Worm (Caenorhabditis elegans): Measurements from ENCODE around the gene Y38H8A.12.
"Not testable (repeated sequence)": the region's sequence is repeated elsewhere in the genome, so short reads cannot be mapped to it uniquely, and the experiment has no call there.

The Y38H8A.12 gene

DNA sequence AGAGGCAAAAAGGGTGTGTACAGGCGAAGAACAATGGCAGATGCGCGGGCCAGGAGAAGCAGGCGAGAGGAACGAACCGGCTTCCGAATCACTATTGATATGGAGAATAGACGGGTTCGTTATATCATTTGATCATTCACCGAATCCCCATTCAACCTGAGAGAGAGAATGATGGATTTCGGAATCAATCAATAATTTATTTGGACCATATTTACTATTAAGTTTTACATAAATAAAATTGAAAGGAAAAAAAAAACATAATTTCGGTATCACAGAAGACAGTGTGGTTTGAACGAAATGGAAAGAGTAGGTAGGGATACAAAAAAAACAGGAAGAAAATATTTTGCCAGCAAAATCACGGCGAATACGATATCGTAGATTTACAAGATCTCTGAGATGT is 15.5 kb downstream of the Y38H8A.12 start, which contains the start of gene mam-3:
TSS of gene mam-3 (minus strand) at position 101 of the 400 bp plus-strand sequence.
- TF ChIP-seq hlh-8 (tag; optimal IDR thresholded peaks at IDR 0.05) (no peak), syd-9 (tag; optimal IDR thresholded peaks at IDR 0.05) (no peak), hlh-6 (tag; optimal IDR thresholded peaks at IDR 0.05) (no peak), ahr-1 (tag; optimal IDR thresholded peaks at IDR 0.05) (no peak), gmeb-2 (tag; optimal IDR thresholded peaks at IDR 0.05) (no peak), ceh-30 (tag; optimal IDR thresholded peaks at IDR 0.05) (no peak), zip-5 (tag; optimal IDR thresholded peaks at IDR 0.05) (no peak), tbx-7 (tag; optimal IDR thresholded peaks at IDR 0.05) (no peak), C08G9.2 (tag; optimal IDR thresholded peaks at IDR 0.05) (no peak), C38D4.7 (GFP tag; optimal IDR thresholded peaks at IDR 0.05) (no peak), hlh-13 (GFP tag; optimal IDR thresholded peaks at IDR 0.05) (no peak), Y22D7AL.16 (tag; optimal IDR thresholded peaks at IDR 0.05) (no peak), nhr-11 (tag; optimal IDR thresholded peaks at IDR 0.05) (no peak), mec-3 (tag; optimal IDR thresholded peaks at IDR 0.05; ENCODE audit: borderline replicate concordance) (no peak)

DNA sequence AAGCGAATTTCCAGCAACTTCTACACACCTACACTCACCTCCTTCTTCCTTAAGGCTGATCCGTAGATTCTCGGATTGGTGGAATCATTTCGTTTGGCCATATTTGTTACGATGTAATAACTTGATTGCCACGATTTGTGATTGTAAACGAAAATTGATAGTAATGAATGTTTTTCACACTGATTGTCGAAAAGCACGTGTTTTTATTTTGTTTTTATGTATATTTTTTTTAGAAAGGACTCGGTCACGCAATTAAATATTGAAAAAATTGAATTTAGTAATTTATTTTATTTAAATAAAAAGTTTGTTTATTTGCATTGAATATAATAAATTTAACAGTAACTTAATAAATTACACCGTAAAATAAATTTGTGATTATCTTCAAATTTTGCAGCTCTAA is 26.9 kb downstream of the Y38H8A.12 start, which contains the start of gene K09B11.5:
TSS of gene K09B11.5 (minus strand) at position 101 of the 400 bp plus-strand sequence.
- not testable (repeated sequence) for TF ChIP-seq Y22D7AL.16 (tag; optimal IDR thresholded peaks at IDR 0.05); pros-1 (tag; optimal IDR thresholded peaks at IDR 0.05); ceh-6 (GFP tag; optimal IDR thresholded peaks at IDR 0.05)

DNA sequence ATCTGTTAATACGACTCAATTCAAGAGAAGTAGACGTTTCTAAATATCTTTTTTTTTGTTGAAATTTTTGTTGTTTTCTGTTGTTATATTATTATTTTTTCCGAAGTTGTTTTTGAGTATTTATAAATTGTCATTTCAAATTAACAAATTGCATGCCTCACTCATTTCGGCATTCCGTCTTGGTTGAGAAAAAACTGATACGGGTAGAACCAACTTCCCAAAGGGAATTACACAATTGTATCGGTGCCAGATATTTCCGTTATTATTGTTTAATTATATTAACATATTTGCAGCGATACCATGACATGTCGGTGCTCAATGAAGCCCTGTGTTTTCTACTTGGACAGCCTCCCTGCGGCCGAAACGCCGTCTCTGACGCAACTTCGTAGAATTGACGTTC is 31.5 kb downstream of the Y38H8A.12 start, which contains the start of gene K09B11.4:
TSS of gene K09B11.4 (plus strand) at position 301 of the 400 bp plus-strand sequence.
- TF ChIP-seq tbx-7 (tag; optimal IDR thresholded peaks at IDR 0.05) (no peak), ceh-2 (tag; optimal IDR thresholded peaks at IDR 0.05) (no peak), fkh-10 (GFP tag; optimal IDR thresholded peaks at IDR 0.05) (no peak), ceh-9 (tag; optimal IDR thresholded peaks at IDR 0.05) (no peak), madf-2 (tag; optimal IDR thresholded peaks at IDR 0.05) (no peak), ahr-1 (tag; optimal IDR thresholded peaks at IDR 0.05) (no peak), tbx-2 (tag; optimal IDR thresholded peaks at IDR 0.05) (no peak), sox-2 (GFP tag; IDR thresholded peaks at IDR 0.05) (no peak), npax-4 (tag; optimal IDR thresholded peaks at IDR 0.05) (no peak), unc-3 (GFP tag; conservative IDR thresholded peaks at IDR 0.05) (no peak), unc-3 (tag; optimal IDR thresholded peaks at IDR 0.05) (no peak), unc-42 (tag; optimal IDR thresholded peaks at IDR 0.05) (no peak), Y22D7AL.16 (tag; optimal IDR thresholded peaks at IDR 0.05) (no peak), K09A11.1 (tag; optimal IDR thresholded peaks at IDR 0.05; ENCODE audit: insufficient read depth) (no peak), hlh-15 (tag; optimal IDR thresholded peaks at IDR 0.05) (no peak), ref-2 (tag; optimal IDR thresholded peaks at IDR 0.05) (no peak), hlh-13 (GFP tag; optimal IDR thresholded peaks at IDR 0.05) (no peak), hlh-30 (tag; optimal IDR thresholded peaks at IDR 0.05; ENCODE audit: insufficient read depth) (no peak), fax-1 (tag; optimal IDR thresholded peaks at IDR 0.05) (no peak), ceh-34 (tag; optimal IDR thresholded peaks at IDR 0.05) (no peak)

DNA sequence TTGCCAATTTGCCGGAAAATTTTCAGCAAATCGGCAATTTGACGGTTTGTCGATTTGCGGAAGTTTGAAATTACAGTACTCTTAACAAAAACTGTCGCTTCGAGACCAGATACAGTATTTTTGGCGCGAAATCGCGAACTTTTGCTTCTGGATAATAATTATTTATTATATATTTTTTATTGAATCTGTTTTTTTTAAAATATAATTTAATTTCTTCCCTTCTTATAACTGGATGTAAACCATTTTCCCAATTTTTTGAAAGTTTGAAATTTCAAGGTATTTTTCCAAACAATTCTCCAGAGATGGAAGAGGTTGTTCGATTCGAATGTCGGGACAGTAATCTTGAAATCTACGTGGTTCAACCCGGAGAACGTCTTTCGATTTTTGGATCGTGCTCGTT is 38.6 kb downstream of the Y38H8A.12 start, which contains the start of gene nol-9:
TSS of gene nol-9 (plus strand) at position 301 of the 400 bp plus-strand sequence.
- no peak for TF ChIP-seq eyg-1 (tag; optimal IDR thresholded peaks at IDR 0.05)
- no peak for TF ChIP-seq fkh-6 (tag; optimal IDR thresholded peaks at IDR 0.05)
- no peak for TF ChIP-seq T23F11.4 (GFP tag; optimal IDR thresholded peaks at IDR 0.05)

DNA sequence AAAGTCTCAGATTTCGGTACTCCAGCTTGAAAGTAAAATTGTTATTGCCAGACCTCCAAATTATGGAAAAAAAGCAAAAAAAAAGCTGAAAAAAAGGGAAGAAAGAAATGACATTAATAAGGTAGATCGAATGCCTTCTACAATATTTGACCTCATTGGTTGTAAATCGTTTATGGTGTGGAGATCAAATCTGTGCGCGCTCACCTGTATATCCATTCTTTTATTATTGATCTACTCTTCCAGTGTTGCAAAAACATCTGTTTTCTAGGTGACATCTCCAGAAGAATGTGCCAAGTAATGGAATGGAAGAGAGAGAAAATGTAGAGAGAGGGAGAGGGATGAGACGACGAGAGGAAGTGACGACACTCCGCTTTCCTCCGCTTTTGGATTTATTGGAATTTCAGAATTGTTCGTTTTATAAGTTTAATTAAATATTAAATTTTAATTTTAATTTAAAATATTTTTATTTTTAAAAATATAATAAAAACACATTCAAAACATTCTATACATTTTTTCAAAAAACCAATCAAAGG is 45.0 kb downstream of the Y38H8A.12 start, which contains the start of the genes pik-1 and aptf-2:
TSS of gene pik-1 (plus strand) at position 303 of the 533 bp plus-strand sequence.
TSS of gene aptf-2 (minus strand) at position 313 of the 533 bp plus-strand sequence.
- TF ChIP-seq elt-4 (tag; optimal IDR thresholded peaks at IDR 0.05) (no peak), fkh-6 (tag; optimal IDR thresholded peaks at IDR 0.05) (no peak), ttx-3 (tag; optimal IDR thresholded peaks at IDR 0.05) (no peak), ceh-48 (tag; optimal IDR thresholded peaks at IDR 0.05) (no peak), rnt-1 (tag; optimal IDR thresholded peaks at IDR 0.05) (no peak)

Measured in whole organism, late embryonic.